Fruit fly (Drosophila melanogaster) whole organism, adult: Measurements from ENCODE around the gene CG13380.

ENCODE experiments used
- CG1620 ChIP-seq: fragments of 200-800 bp; sonication (Bioruptor generic); optimal IDR thresholded peaks from 2 replicates; lab custom pipeline; 2016; ENCODE audit warnings: missing biosample characterization, missing genetic modification characterization
- CG7101 ChIP-seq: fragments of 200-800 bp; sonication (Bioruptor generic); optimal IDR thresholded peaks from 2 replicates; lab custom pipeline; 2018; ENCODE audit warnings: missing biosample characterization, mild to moderate bottlenecking, missing genetic modification characterization, moderate library complexity
- Clk ChIP-seq: fragments of 200-800 bp; sonication (Bioruptor generic); optimal IDR thresholded peaks from 2 replicates; lab custom pipeline; 2017; ENCODE audit warnings: missing biosample characterization, missing genetic modification characterization
- Mnt ChIP-seq: fragments of 200-800 bp; sonication (Bioruptor generic); optimal IDR thresholded peaks from 2 replicates; lab custom pipeline; 2016; ENCODE audit warnings: missing biosample characterization, mild to moderate bottlenecking, missing genetic modification characterization
- cic ChIP-seq: fragments of 200-800 bp; sonication (Bioruptor generic); optimal IDR thresholded peaks from 2 replicates; lab custom pipeline; 2017; ENCODE audit warnings: missing biosample characterization, mild to moderate bottlenecking, missing genetic modification characterization, moderate library complexity
- kay ChIP-seq: fragments of 200-800 bp; sonication (Bioruptor generic); peaks from one replicate; lab custom pipeline; 2016; ENCODE audit warnings: missing biosample characterization, missing genetic modification characterization, borderline replicate concordance

DNA sequence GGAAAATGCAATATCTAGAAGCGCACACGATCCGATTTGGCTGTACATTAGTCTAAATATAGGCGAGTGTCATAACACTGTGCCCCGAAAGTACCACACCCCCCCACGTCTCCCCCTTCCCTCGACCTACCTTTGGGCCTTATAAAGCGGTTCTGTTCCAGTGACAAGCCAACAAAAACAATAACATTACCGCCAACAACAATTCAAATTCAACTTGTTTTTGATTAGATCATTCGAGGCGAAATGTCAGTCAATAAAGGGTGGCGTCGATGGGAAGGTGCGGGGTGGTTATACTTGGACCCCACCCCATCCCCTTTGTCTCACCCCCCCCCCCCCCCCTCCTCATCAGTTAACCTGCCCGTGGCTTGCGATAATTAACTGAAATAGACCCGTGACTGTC lies 15.3 kb upstream of the CG13380 start:
- no peak for TF ChIP-seq Clk (GFP tag; lab: Kevin White, UChicago)
- TF ChIP-seq CG1620 (GFP tag; lab: Kevin White, UChicago), result no peak
- TF ChIP-seq Mnt (GFP tag; lab: Kevin White, UChicago), result no peak
- no peak for TF ChIP-seq cic (GFP tag; lab: Kevin White, UChicago)
- TF ChIP-seq CG7101 (tag; lab: Kevin White, UChicago), result no peak
- no peak for TF ChIP-seq kay (GFP tag; lab: Kevin White, UChicago)
